Fruit fly (Drosophila melanogaster): ENCODE results near the gene phu.

Gene phu

DNA sequence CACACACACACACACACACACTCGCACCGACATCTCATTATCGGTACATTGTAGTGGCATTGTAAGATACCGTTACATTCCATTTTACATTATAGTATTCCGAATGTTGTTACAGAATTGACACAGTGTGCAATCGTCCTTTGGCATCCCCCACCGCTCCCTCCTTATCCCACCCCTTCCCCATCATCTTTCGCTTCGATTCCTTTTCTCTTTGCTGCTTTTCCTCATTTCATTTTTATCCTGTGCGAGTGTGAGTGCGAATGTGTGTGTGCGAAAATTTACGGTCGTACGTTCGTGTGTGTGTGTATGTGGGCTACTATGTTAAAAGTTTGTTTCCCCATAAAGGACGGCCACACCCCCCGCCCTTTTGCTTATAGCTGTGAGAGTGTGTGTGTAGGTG, 2.5 kb upstream of the phu start:
- TF ChIP-seq Dll (optimal IDR thresholded peaks at IDR 0.05) (no peak), usp (GFP tag; optimal IDR thresholded peaks at IDR 0.05) (no peak), pan (optimal IDR thresholded peaks at IDR 0.05) (no peak), CG8478 (optimal IDR thresholded peaks at IDR 0.05) (no peak), EcR (GFP tag; optimal IDR thresholded peaks at IDR 0.05) (no peak), psq (optimal IDR thresholded peaks at IDR 0.05) (no peak)

dm6 chr3R:9493627-9494626, 674 bp upstream of the phu start, which contains the start of gene CG16779:
Gene CG16779, minus strand, starts transcription at chr3R:9493677.
- TF ChIP-seq CG8478 (optimal IDR thresholded peaks at IDR 0.05) (no peak), Dll (optimal IDR thresholded peaks at IDR 0.05) (no peak), psq (optimal IDR thresholded peaks at IDR 0.05) (no peak)

DNA sequence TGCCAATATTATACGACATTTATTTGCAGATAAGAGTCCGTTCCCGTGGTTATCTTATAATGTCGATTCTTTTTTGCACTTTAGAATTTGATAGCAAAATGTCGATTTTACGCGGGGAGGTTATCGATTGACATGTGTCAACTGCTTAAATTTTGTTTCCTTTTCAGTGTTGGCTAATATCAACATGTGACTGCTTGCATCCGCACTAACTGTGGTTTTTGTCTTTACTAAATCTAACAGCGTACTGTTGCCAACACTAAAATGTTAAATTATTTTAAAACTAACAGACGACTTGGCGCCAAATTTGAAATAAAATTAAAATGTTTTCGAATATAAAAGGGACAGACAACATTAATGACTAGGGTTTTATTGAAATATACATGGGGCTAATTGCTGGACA, 2.1 kb downstream of the phu start:
- TF ChIP-seq CG8478 (optimal IDR thresholded peaks at IDR 0.05) (no peak), pan (optimal IDR thresholded peaks at IDR 0.05) (no peak), usp (GFP tag; optimal IDR thresholded peaks at IDR 0.05) (no peak), Dll (optimal IDR thresholded peaks at IDR 0.05) (no peak), EcR (GFP tag; optimal IDR thresholded peaks at IDR 0.05) (no peak), psq (optimal IDR thresholded peaks at IDR 0.05) (no peak)

dm6 chr3R:9499238-9499637, 4.6 kb downstream of the phu start:
- no peak for TF ChIP-seq psq (optimal IDR thresholded peaks at IDR 0.05)
- TF ChIP-seq pan (optimal IDR thresholded peaks at IDR 0.05) = no peak
- no peak for TF ChIP-seq CG8478 (optimal IDR thresholded peaks at IDR 0.05)
- TF ChIP-seq Dll (optimal IDR thresholded peaks at IDR 0.05) = no peak
- TF ChIP-seq EcR (GFP tag; optimal IDR thresholded peaks at IDR 0.05) = no peak
- TF ChIP-seq usp (GFP tag; optimal IDR thresholded peaks at IDR 0.05) = no peak

DNA sequence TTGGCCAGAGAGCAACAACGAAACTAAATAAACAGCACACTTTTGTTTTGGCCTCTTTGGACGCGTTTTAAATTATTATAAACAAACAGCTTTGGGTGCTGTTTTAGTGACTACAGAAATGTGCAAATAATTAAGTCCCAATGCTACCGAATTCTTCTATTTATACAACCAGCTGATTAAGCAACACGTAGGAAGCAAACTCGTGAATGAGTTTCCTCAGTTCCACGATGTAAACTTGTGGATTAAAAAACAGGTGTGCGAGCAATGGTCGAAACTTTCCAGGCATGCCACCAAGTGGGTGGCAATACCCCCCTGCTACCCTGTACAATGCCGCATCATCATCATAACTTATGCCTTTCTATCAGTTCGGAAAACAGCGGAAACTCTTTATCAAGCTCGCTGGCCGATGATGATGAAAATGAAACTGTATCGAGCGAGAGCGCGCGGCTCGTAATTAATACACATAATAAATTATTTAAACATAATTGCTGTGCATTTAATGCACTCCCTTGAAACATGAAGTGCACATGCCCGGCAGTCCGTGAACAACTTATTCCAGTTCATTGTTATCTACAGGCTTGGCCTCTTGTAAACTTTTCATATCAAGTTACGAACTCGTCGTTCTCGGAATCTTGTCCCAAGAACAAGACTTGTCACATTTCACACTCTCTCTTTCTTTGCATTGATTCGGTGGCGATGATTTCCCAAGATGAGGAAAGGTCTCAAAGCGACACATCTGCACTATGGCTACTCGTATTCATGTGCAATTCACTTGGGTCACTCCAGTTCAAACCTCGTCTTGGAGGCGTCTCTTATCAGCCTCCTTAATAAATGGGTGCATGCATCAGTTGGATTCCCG, 5.8 kb downstream of the phu start:
- TF ChIP-seq EcR (GFP tag; optimal IDR thresholded peaks at IDR 0.05) = no peak
- no peak for TF ChIP-seq psq (optimal IDR thresholded peaks at IDR 0.05)
- no peak for TF ChIP-seq usp (GFP tag; optimal IDR thresholded peaks at IDR 0.05)
- TF ChIP-seq Dll (optimal IDR thresholded peaks at IDR 0.05) = no peak
- no peak for TF ChIP-seq pan (optimal IDR thresholded peaks at IDR 0.05)
- no peak for TF ChIP-seq CG8478 (optimal IDR thresholded peaks at IDR 0.05)

DNA sequence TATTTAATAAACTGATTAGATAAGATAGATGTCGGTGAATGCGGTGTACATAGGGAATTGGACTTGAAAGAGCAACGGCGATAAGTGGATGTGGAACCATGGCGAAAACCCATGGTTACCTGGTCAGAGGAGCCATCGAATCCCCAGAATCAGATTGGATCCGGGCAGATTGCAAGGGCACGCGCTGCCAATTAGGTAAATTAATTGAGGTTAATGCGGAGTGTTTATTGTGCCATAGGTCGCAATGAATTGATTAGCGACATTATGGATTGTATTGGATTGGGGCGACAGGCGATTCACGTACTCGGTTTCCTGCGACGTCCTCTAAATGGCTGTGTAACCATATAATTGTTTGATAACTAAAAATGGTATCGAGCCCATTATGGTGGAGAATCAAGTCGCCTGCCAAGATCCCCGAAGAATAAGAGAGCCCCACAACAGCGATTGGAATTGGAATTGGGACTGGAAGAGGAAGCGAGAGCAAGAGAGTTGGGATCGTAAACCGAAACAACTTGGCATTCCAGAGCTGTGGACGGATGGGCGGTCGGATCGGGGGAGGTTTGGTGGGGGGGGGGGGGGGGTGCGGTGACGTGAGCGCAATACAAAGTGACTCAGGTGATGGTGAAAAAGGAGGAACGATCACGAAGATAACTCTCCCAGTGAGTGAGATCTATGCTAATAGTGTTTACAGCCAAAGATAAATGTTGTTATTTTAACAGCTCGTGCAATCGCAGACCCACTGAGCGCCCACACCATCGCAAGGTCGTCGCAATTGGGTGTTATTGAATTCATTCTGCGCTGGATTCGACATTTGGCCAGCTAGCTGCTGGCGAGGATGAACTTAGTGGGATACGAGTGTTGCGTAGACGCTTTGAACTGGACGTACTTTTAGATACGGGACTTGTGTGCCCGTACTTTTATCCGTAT, 7.2 kb downstream of the phu start:
- TF ChIP-seq psq (optimal IDR thresholded peaks at IDR 0.05) (no peak), pan (optimal IDR thresholded peaks at IDR 0.05) (no peak), Dll (optimal IDR thresholded peaks at IDR 0.05) (no peak), CG8478 (optimal IDR thresholded peaks at IDR 0.05) (no peak), EcR (GFP tag; optimal IDR thresholded peaks at IDR 0.05) (no peak), usp (GFP tag; optimal IDR thresholded peaks at IDR 0.05) (no peak)

DNA sequence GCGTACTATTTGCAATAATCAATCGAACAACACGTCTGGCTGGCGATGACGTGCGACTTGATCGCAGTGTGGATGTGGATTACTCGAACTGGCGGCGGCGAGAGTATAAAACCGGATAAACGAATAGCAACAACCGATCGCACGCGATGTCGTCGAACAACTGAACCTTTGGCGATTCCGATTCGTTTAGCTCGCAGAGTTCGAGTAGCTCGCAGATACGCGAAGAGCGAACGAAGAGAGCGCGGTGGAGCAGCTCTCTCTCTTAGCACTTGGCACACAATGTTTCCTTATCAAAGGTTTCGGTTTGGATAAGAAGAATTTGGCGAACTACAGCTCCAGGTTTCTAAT, 7.8 kb downstream of the phu start, which contains the start of gene RhoL:
TSS of gene RhoL (minus strand) at position 166 of the 348 bp plus-strand sequence.
- no peak for TF ChIP-seq psq (optimal IDR thresholded peaks at IDR 0.05)
- no peak for TF ChIP-seq CG8478 (optimal IDR thresholded peaks at IDR 0.05)
- no peak for TF ChIP-seq EcR (GFP tag; optimal IDR thresholded peaks at IDR 0.05)
- no peak for TF ChIP-seq pan (optimal IDR thresholded peaks at IDR 0.05)
- TF ChIP-seq usp (GFP tag; optimal IDR thresholded peaks at IDR 0.05) = no peak
- no peak for TF ChIP-seq Dll (optimal IDR thresholded peaks at IDR 0.05)

DNA sequence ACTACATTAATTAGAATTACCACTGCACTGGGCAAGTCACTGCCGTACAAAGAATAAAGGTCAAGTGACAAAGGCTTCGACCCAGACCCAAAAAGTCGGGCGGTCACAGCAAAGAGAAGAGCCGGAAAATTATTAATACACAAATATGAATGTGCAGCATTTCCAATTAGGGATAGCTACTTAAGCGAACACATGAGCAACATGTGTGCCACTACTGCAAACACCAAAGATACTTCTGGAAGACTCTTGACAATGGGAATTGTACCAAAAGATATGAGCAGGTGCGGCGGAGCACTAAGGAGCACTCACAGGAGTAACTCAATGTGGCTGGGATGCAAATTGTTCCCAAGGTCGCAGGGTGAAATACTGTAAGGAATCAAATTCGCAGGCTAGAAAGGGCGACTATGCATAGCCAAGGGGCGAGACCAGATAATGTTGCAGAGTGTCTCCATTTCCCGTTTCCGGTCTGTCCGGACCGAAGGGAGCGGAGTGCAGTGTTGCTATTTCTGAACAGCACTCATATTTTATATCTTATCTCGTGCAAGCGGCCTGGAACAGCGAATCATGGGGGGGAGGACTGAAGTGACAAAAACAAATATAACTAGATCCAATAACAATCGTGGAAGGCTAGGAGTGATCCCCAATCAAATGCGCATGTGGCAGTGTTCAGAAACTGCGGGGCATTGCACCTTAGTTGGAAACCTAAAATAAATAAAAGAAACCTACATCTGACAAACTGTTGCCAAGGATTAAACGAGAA, 8.9 kb downstream of the phu start:
- TF ChIP-seq psq (optimal IDR thresholded peaks at IDR 0.05) = no peak
- TF ChIP-seq Dll (optimal IDR thresholded peaks at IDR 0.05) = no peak
- peak in 1 of 2 experiments; percentile 16 for TF ChIP-seq EcR (GFP tag; optimal IDR thresholded peaks at IDR 0.05)

DNA sequence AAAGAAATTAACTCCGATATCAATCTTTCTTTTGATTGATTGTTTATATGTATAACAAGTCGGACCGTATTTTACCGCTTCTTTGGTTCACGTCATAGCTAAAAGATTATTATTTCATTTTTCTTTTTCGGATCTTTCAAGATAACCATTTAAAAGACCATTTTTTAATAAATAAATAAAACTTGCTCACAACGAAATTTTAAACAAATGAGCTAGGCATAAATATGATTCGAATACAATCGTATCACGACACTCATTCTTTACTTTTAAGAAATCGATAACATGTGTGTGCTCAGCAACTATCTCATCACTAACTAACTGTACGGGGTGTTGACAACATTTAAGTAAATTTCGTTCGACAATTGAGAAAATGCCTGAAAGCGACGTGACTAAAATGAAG, 9.8 kb downstream of the phu start, which contains the start of gene CG8149:
TSS of gene CG8149 (plus strand) at position 302 of the 400 bp plus-strand sequence.
- no peak for TF ChIP-seq usp (GFP tag; optimal IDR thresholded peaks at IDR 0.05)
- no peak for TF ChIP-seq pan (optimal IDR thresholded peaks at IDR 0.05)
- TF ChIP-seq psq (optimal IDR thresholded peaks at IDR 0.05) = no peak
- no peak for TF ChIP-seq Dll (optimal IDR thresholded peaks at IDR 0.05)
- no peak for TF ChIP-seq CG8478 (optimal IDR thresholded peaks at IDR 0.05)
- TF ChIP-seq EcR (GFP tag; optimal IDR thresholded peaks at IDR 0.05) = no peak

DNA sequence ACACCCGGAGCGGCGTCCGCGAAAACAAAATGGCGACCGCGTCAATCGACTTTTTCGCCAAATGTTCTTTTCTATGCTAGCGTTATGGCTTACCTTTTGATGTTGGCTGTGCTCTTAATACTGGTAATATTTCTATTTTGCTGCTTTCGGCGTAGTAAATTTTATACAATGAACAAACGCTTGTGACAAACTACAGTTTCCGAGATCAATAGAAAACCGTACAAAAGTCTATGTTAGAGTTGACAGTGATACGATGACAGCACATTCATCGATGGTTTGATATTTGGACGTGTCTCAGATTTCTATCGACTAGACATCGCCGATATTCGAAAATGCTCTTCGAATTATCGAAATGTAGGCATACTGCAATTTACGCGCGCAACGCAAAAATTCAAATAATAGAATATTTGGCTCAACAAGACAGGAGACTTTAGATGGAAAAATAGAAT, 15.5 kb downstream of the phu start, which contains the start of gene rump:
TSS of gene rump (minus strand) at position 255 of the 449 bp plus-strand sequence.
- TF ChIP-seq psq (optimal IDR thresholded peaks at IDR 0.05) = no peak
- TF ChIP-seq CG8478 (optimal IDR thresholded peaks at IDR 0.05) = no peak
- TF ChIP-seq pan (optimal IDR thresholded peaks at IDR 0.05) = no peak
- TF ChIP-seq usp (GFP tag; optimal IDR thresholded peaks at IDR 0.05) = no peak
- TF ChIP-seq EcR (GFP tag; optimal IDR thresholded peaks at IDR 0.05) = no peak
- no peak for TF ChIP-seq Dll (optimal IDR thresholded peaks at IDR 0.05)

All from whole organism.